Worm (Caenorhabditis elegans): ENCODE measurements around the gene K03B8.8.

DNA sequence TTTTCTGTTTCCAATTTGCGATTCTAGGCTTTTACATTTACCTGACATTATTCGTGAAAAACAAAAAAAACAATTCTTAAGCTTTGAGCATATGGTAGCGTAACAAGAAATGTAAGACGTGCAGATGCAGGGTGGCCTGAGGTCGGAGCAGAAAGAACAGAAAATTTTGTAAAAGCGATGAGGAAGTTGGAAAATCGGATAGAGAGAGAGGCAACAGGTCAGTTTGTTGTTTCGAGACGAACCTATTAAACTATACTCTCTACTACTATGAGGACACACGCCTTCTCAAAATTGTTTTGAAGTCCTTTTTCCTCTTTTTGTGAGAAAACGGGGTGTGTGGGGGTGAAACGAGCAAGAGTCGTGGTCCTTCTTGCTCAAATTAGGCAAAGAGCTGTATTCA lies 10.8 kb upstream of the K03B8.8 start, which contains the start of gene des-2:
- TF ChIP-seq ama-1 (optimal IDR thresholded peaks at IDR 0.05) = no peak
- no peak for TF ChIP-seq alr-1 (tag; optimal IDR thresholded peaks at IDR 0.05)
- TF ChIP-seq lin-39 (tag; optimal IDR thresholded peaks at IDR 0.05) = no peak
- TF ChIP-seq nhr-10 (tag; optimal IDR thresholded peaks at IDR 0.05) = no peak
- no peak for TF ChIP-seq skn-1 (tag; optimal IDR thresholded peaks at IDR 0.05)
- no peak for TF ChIP-seq nhr-237 (tag; optimal IDR thresholded peaks at IDR 0.05)
